Worm (Caenorhabditis elegans) whole organism, early embryonic: ENCODE results near the gene Y34B4A.7.

Experiments used
- B0310.2 ChIP-seq: sonication (generic microtip); optimal IDR thresholded peaks from 2 replicates; lab custom pipeline; 2016; ENCODE audit warnings: mild to moderate bottlenecking, missing genetic modification characterization, missing compliant biosample characterization
- F13C5.2 ChIP-seq: sonication (generic microtip); optimal IDR thresholded peaks from 2 replicates; lab custom pipeline; 2017; ENCODE audit warnings: mild to moderate bottlenecking, missing genetic modification characterization, inconsistent platforms, missing compliant biosample characterization
- aly-1 ChIP-seq: sonication (generic microtip); optimal IDR thresholded peaks from 2 replicates; lab custom pipeline; 2016; ENCODE audit warnings: missing genetic modification characterization, missing compliant biosample characterization
- ama-1 ChIP-seq: fragments of 150-350 bp; optimal IDR thresholded peaks from 2 replicates; lab custom pipeline; 2014
- ceh-13 ChIP-seq: fragments of 200-800 bp; sonication (Bioruptor generic); optimal IDR thresholded peaks from 2 replicates; lab custom pipeline; 2018; ENCODE audit warnings: mild to moderate bottlenecking, missing genetic modification characterization, missing compliant biosample characterization
- ceh-36 ChIP-seq: sonication (generic microtip); optimal IDR thresholded peaks from 2 replicates; lab custom pipeline; 2016; ENCODE audit warnings: missing genetic modification characterization, inconsistent platforms, missing compliant biosample characterization
- ets-7 ChIP-seq: sonication (generic microtip); optimal IDR thresholded peaks from 2 replicates; lab custom pipeline; 2016; ENCODE audit warnings: missing genotype, missing genetic modification characterization, missing compliant biosample characterization
- flt-1 ChIP-seq: fragments of 200-800 bp; sonication (Bioruptor generic); IDR thresholded peaks from 2 replicates; pipeline ENCODE4 v1.3.6; 2022; ENCODE audit warnings: missing genetic modification characterization, missing compliant biosample characterization
- hmbx-1 ChIP-seq: sonication (generic microtip); optimal IDR thresholded peaks from 2 replicates; lab custom pipeline; 2016; ENCODE audit warnings: mild to moderate bottlenecking, missing genetic modification characterization, missing compliant biosample characterization
- hmg-4 ChIP-seq: fragments of 200-800 bp; sonication (Bioruptor generic); optimal IDR thresholded peaks from 2 replicates; lab custom pipeline; 2018; ENCODE audit warnings: mild to moderate bottlenecking, missing genetic modification characterization, missing compliant biosample characterization
- hnd-1 ChIP-seq: sonication (generic microtip); optimal IDR thresholded peaks from 2 replicates; lab custom pipeline; 2016; ENCODE audit warnings: missing genetic modification characterization, missing compliant biosample characterization
- pes-1 ChIP-seq: fragments of 200-800 bp; sonication (Bioruptor generic); IDR thresholded peaks from 2 replicates; pipeline ENCODE4 v1.3.6; 2022; ENCODE audit warnings: missing genetic modification reagents, missing genetic modification characterization, missing compliant biosample characterization
- scrt-1 ChIP-seq: fragments of 200-800 bp; sonication (Bioruptor generic); IDR thresholded peaks from 2 replicates; pipeline ENCODE4 v1.3.6; 2022; ENCODE audit warnings: missing genetic modification characterization, missing compliant biosample characterization
- sea-1 ChIP-seq: fragments of 200-800 bp; sonication (Bioruptor generic); conservative IDR thresholded peaks from 2 replicates; pipeline ENCODE4 v1.3.6; 2022; ENCODE audit warnings: missing genetic modification characterization, missing compliant biosample characterization
- tbx-11 ChIP-seq: fragments of 200-800 bp; sonication (Bioruptor generic); IDR thresholded peaks from 2 replicates; pipeline ENCODE4 v1.3.6; 2022; ENCODE audit warnings: missing genetic modification characterization, missing compliant biosample characterization
- tbx-37 ChIP-seq: fragments of 200-800 bp; sonication (Bioruptor generic); conservative IDR thresholded peaks from 2 replicates; pipeline ENCODE4 v1.3.6; 2022; ENCODE audit warnings: missing genetic modification reagents, missing genetic modification characterization, missing compliant biosample characterization
- tra-4 ChIP-seq: sonication (generic microtip); optimal IDR thresholded peaks from 2 replicates; lab custom pipeline; 2017; ENCODE audit warnings: missing genetic modification characterization, missing compliant biosample characterization

Y34B4A.7 gene

ce11 chrX:5243382-5243979, 656 bp upstream of the Y34B4A.7 start, which contains the start of gene mtm-5:
TSS of gene mtm-5 (minus strand) at chrX:5243408.
- no peak for TF ChIP-seq F13C5.2 (tag; lab: Kevin White, UChicago)
- no peak for TF ChIP-seq ceh-36 (tag; lab: Kevin White, UChicago)
- TF ChIP-seq sea-1 (GFP tag; lab: Robert Waterston, UW) = no peak
- TF ChIP-seq flt-1 (GFP tag; lab: Robert Waterston, UW) = no peak
- no peak for TF ChIP-seq hmg-4
- TF ChIP-seq hnd-1 (tag; lab: Kevin White, UChicago) = no peak
- no peak for TF ChIP-seq aly-1 (tag; lab: Kevin White, UChicago)
- TF ChIP-seq tra-4 (tag; lab: Kevin White, UChicago) = no peak
- TF ChIP-seq scrt-1 (GFP tag; lab: Robert Waterston, UW) = no peak
- TF ChIP-seq ets-7 (tag; lab: Kevin White, UChicago) = no peak
- no peak for TF ChIP-seq hmbx-1 (tag; lab: Kevin White, UChicago)
- no peak for TF ChIP-seq ama-1 (lab: Kevin White, UChicago)
- no peak for TF ChIP-seq tbx-11 (GFP tag; lab: Robert Waterston, UW)
- TF ChIP-seq ceh-13 (GFP tag; lab: Kevin White, UChicago) = no peak
- no peak for TF ChIP-seq pes-1
- no peak for TF ChIP-seq tbx-37 (GFP tag; lab: Robert Waterston, UW)
- no peak for TF ChIP-seq B0310.2

- no peak for TF ChIP-seq ceh-36 (tag; lab: Kevin White, UChicago)
- no peak for TF ChIP-seq sea-1 (GFP tag; lab: Robert Waterston, UW)
- no peak for TF ChIP-seq flt-1 (GFP tag; lab: Robert Waterston, UW)
- TF ChIP-seq tbx-37 (GFP tag; lab: Robert Waterston, UW) = no peak
- TF ChIP-seq hmg-4 = no peak
- no peak for TF ChIP-seq ama-1 (lab: Kevin White, UChicago)
- no peak for TF ChIP-seq tbx-11 (GFP tag; lab: Robert Waterston, UW)
- TF ChIP-seq aly-1 (tag; lab: Kevin White, UChicago) = no peak
- TF ChIP-seq hnd-1 (tag; lab: Kevin White, UChicago) = no peak
- TF ChIP-seq hmbx-1 (tag; lab: Kevin White, UChicago) = no peak
- TF ChIP-seq scrt-1 (GFP tag; lab: Robert Waterston, UW) = no peak
- no peak for TF ChIP-seq tra-4 (tag; lab: Kevin White, UChicago)
- no peak for TF ChIP-seq B0310.2
Measured at ce11 chrX:5248754-5249153, 4.6 kb downstream of the Y34B4A.7 start.

- TF ChIP-seq hmbx-1 (tag; lab: Kevin White, UChicago) (no peak), ets-7 (tag; lab: Kevin White, UChicago) (no peak), sea-1 (GFP tag; lab: Robert Waterston, UW) (no peak), hmg-4 (no peak), ceh-36 (tag; lab: Kevin White, UChicago) (no peak), hnd-1 (tag; lab: Kevin White, UChicago) (no peak), ama-1 (lab: Kevin White, UChicago) (no peak), B0310.2 (no peak), aly-1 (tag; lab: Kevin White, UChicago) (no peak), F13C5.2 (tag; lab: Kevin White, UChicago) (no peak), tbx-37 (GFP tag; lab: Robert Waterston, UW) (no peak), flt-1 (GFP tag; lab: Robert Waterston, UW) (no peak)
Measured at ce11 chrX:5249603-5250002, 5.5 kb downstream of the Y34B4A.7 start, which contains the start of gene Y34B4A.10. TSS of gene Y34B4A.10 (plus strand) at chrX:5249903.

ce11 chrX:5252798-5253197, 8.7 kb downstream of the Y34B4A.7 start, which contains the start of gene nspg-14:
TSS of gene nspg-14 (plus strand) at chrX:5253047.
- TF ChIP-seq tbx-11 (GFP tag; lab: Robert Waterston, UW) (no peak), B0310.2 (no peak), flt-1 (GFP tag; lab: Robert Waterston, UW) (no peak)

- TF ChIP-seq tbx-37 (GFP tag; lab: Robert Waterston, UW) = no peak
- no peak for TF ChIP-seq F13C5.2 (tag; lab: Kevin White, UChicago)
- no peak for TF ChIP-seq B0310.2
- no peak for TF ChIP-seq ceh-13 (GFP tag; lab: Kevin White, UChicago)
- TF ChIP-seq ets-7 (tag; lab: Kevin White, UChicago) = no peak
- no peak for TF ChIP-seq flt-1 (GFP tag; lab: Robert Waterston, UW)
- TF ChIP-seq tbx-11 (GFP tag; lab: Robert Waterston, UW) = no peak
- no peak for TF ChIP-seq hnd-1 (tag; lab: Kevin White, UChicago)
- no peak for TF ChIP-seq sea-1 (GFP tag; lab: Robert Waterston, UW)
- no peak for TF ChIP-seq ama-1 (lab: Kevin White, UChicago)
- TF ChIP-seq hmbx-1 (tag; lab: Kevin White, UChicago) = no peak
- TF ChIP-seq hmg-4 = no peak
- TF ChIP-seq tra-4 (tag; lab: Kevin White, UChicago) = no peak
- no peak for TF ChIP-seq aly-1 (tag; lab: Kevin White, UChicago)
- no peak for TF ChIP-seq pes-1
Measured at ce11 chrX:5254894-5255293, 10.8 kb downstream of the Y34B4A.7 start, which contains the start of gene nspg-13. TSS of gene nspg-13 (plus strand) at chrX:5255194.

ce11 chrX:5255320-5255719, 11.2 kb downstream of the Y34B4A.7 start:
- TF ChIP-seq hmg-4 = no peak
- TF ChIP-seq hnd-1 (tag; lab: Kevin White, UChicago) = no peak
- TF ChIP-seq ama-1 (lab: Kevin White, UChicago) = no peak
- no peak for TF ChIP-seq ceh-36 (tag; lab: Kevin White, UChicago)
- TF ChIP-seq ets-7 (tag; lab: Kevin White, UChicago) = no peak
- no peak for TF ChIP-seq tbx-37 (GFP tag; lab: Robert Waterston, UW)
- TF ChIP-seq tbx-11 (GFP tag; lab: Robert Waterston, UW) = no peak
- no peak for TF ChIP-seq hmbx-1 (tag; lab: Kevin White, UChicago)
- TF ChIP-seq aly-1 (tag; lab: Kevin White, UChicago) = no peak

- no peak for TF ChIP-seq flt-1 (GFP tag; lab: Robert Waterston, UW)
- no peak for TF ChIP-seq hmg-4
- TF ChIP-seq tbx-37 (GFP tag; lab: Robert Waterston, UW) = no peak
- TF ChIP-seq ceh-36 (tag; lab: Kevin White, UChicago) = no peak
- no peak for TF ChIP-seq hmbx-1 (tag; lab: Kevin White, UChicago)
- no peak for TF ChIP-seq ama-1 (lab: Kevin White, UChicago)
- no peak for TF ChIP-seq B0310.2
- TF ChIP-seq ets-7 (tag; lab: Kevin White, UChicago) = no peak
- no peak for TF ChIP-seq F13C5.2 (tag; lab: Kevin White, UChicago)
- no peak for TF ChIP-seq hnd-1 (tag; lab: Kevin White, UChicago)
- TF ChIP-seq pes-1 = no peak
- no peak for TF ChIP-seq scrt-1 (GFP tag; lab: Robert Waterston, UW)
Measured at ce11 chrX:5256999-5257398, 12.9 kb downstream of the Y34B4A.7 start, which contains the start of gene nspg-12. TSS of gene nspg-12 (plus strand) at chrX:5257299.
